Fruit fly (Drosophila melanogaster) whole organism, wandering third instar larva: ENCODE results near the gene CG33631.

Experiments
- Abd-B ChIP-seq: fragments of >200 bp; optimal IDR thresholded peaks from 2 replicates; lab custom pipeline; 2017; ENCODE audit warnings: missing biosample characterization, missing genetic modification characterization
- CG32264 ChIP-seq: fragments of 200-800 bp; sonication (Bioruptor generic); optimal IDR thresholded peaks from 2 replicates; lab custom pipeline; 2016; ENCODE audit warnings: missing biosample characterization, missing genetic modification characterization
- CG9705 ChIP-seq: fragments of 200-800 bp; sonication (Bioruptor generic); optimal IDR thresholded peaks from 2 replicates; lab custom pipeline; 2018; ENCODE audit warnings: missing biosample characterization, mild to moderate bottlenecking, missing genetic modification characterization
- Dfd ChIP-seq: fragments of >200 bp; optimal IDR thresholded peaks from 2 replicates; lab custom pipeline; 2017; ENCODE audit warnings: missing biosample characterization, missing genetic modification characterization
- Dif ChIP-seq: fragments of 200-275, 200-300 bp; sonication (Bioruptor generic); optimal IDR thresholded peaks from 2 replicates; lab custom pipeline; 2018; ENCODE audit warnings: missing biosample characterization, missing genetic modification characterization; ENCODE audit not compliant: partially characterized antibody
- GATAd ChIP-seq: sonication (Bioruptor generic); optimal IDR thresholded peaks from 2 replicates; lab custom pipeline; 2016; ENCODE audit warnings: missing biosample characterization, missing genetic modification characterization
- HLH106 ChIP-seq: fragments of 200-800 bp; optimal IDR thresholded peaks from 3 replicates; lab custom pipeline; 2019; ENCODE audit warnings: missing biosample characterization, mild to moderate bottlenecking, missing genetic modification characterization, moderate library complexity
- Hr78 ChIP-seq: fragments of >200 bp; optimal IDR thresholded peaks from 2 replicates; lab custom pipeline; 2017; ENCODE audit warnings: missing biosample characterization, missing genetic modification characterization
- Hr83 ChIP-seq: fragments of 200-300 bp; sonication (Bioruptor generic); optimal IDR thresholded peaks from 2 replicates; lab custom pipeline; 2016; ENCODE audit warnings: missing biosample characterization, mild to moderate bottlenecking, missing genetic modification characterization, moderate library complexity; ENCODE audit not compliant: poor library complexity, severe bottlenecking
- Jra ChIP-seq: sonication (Bioruptor generic); optimal IDR thresholded peaks from 2 replicates; lab custom pipeline; 2016; ENCODE audit warnings: missing biosample characterization, missing genetic modification characterization
- Myc ChIP-seq: fragments of >200 bp; optimal IDR thresholded peaks from 2 replicates; lab custom pipeline; 2017
- N ChIP-seq: fragments of >200 bp; optimal IDR thresholded peaks from 2 replicates; lab custom pipeline; 2018; ENCODE audit warnings: missing biosample characterization, missing external identifiers, missing genetic modification characterization
- OdsH ChIP-seq: fragments of 200-800 bp; sonication (Bioruptor generic); optimal IDR thresholded peaks from 2 replicates; lab custom pipeline; 2016; ENCODE audit warnings: missing biosample characterization, mild to moderate bottlenecking, missing genetic modification characterization
- Rel ChIP-seq, 2 experiments: fragments of 200-800 bp; sonication (Bioruptor generic) in 1 of 2; optimal IDR thresholded peaks; 2 replicates in 1 of 2; 3 replicates in 1 of 2; lab custom pipeline; 2016 to 2019; ENCODE audit warnings: mild to moderate bottlenecking in 2 of 2, missing biosample characterization in 2 of 2, missing genetic modification characterization in 2 of 2, moderate library complexity in 1 of 2
- Sp1 ChIP-seq: fragments of 200-800 bp; sonication (Bioruptor generic); optimal IDR thresholded peaks from 3 replicates; lab custom pipeline; 2019; ENCODE audit warnings: missing biosample characterization, mild to moderate bottlenecking, missing genetic modification characterization, moderate library complexity
- Vsx2 ChIP-seq: fragments of 200-300, 225-300 bp; sonication (Bioruptor generic); optimal IDR thresholded peaks from 2 replicates; lab custom pipeline; 2018; ENCODE audit warnings: missing biosample characterization, missing genetic modification characterization; ENCODE audit not compliant: partially characterized antibody
- br ChIP-seq: fragments of 200-800 bp; sonication (Bioruptor generic); optimal IDR thresholded peaks from 2 replicates; lab custom pipeline; 2016; ENCODE audit warnings: missing biosample characterization, missing genetic modification characterization
- dl ChIP-seq, 2 experiments: fragments of 175-275, 200-275 bp in 1 of 2; fragments of 200-275 bp in 1 of 2; sonication (Bioruptor generic); optimal IDR thresholded peaks; lab custom pipeline; 2018; ENCODE audit warnings: mild to moderate bottlenecking in 2 of 2, missing biosample characterization in 2 of 2, missing genetic modification characterization in 2 of 2, moderate library complexity in 2 of 2; ENCODE audit not compliant: partially characterized antibody in 2 of 2, insufficient read depth in 1 of 2
- dmrt93B ChIP-seq: fragments of 200-800 bp; sonication (Bioruptor generic); optimal IDR thresholded peaks from 2 replicates; lab custom pipeline; 2018; ENCODE audit warnings: missing biosample characterization, mild to moderate bottlenecking, missing genetic modification characterization
- dsf ChIP-seq: sonication (Bioruptor generic); optimal IDR thresholded peaks from 2 replicates; lab custom pipeline; 2016; ENCODE audit warnings: missing biosample characterization, missing genetic modification characterization, borderline replicate concordance
- ey ChIP-seq: fragments of 200-800 bp; sonication (Bioruptor generic); optimal IDR thresholded peaks from 2 replicates; lab custom pipeline; 2016; ENCODE audit warnings: missing biosample characterization, missing genetic modification characterization
- foxo ChIP-seq, 2 experiments: fragments of 200-800 bp; sonication (Bioruptor generic); optimal IDR thresholded peaks; 2 replicates in 1 of 2; 3 replicates in 1 of 2; lab custom pipeline; 2016 to 2017; ENCODE audit warnings: missing biosample characterization in 2 of 2, missing genetic modification characterization in 2 of 2
- fru ChIP-seq: fragments of 200-800 bp; sonication (Bioruptor generic); optimal IDR thresholded peaks from 3 replicates; lab custom pipeline; 2016; ENCODE audit warnings: missing biosample characterization, mild to moderate bottlenecking, missing genetic modification characterization
- h ChIP-seq: fragments of 200-800 bp; sonication (Bioruptor generic); optimal IDR thresholded peaks from 3 replicates; lab custom pipeline; 2016; ENCODE audit warnings: missing biosample characterization, mild to moderate bottlenecking, missing genetic modification characterization
- jim ChIP-seq: fragments of 175-275, 200-325 bp; sonication (Bioruptor generic); optimal IDR thresholded peaks from 2 replicates; lab custom pipeline; 2016; ENCODE audit warnings: missing biosample characterization, mild to moderate bottlenecking, missing genetic modification characterization
- lola ChIP-seq: fragments of >200 bp; optimal IDR thresholded peaks from 2 replicates; lab custom pipeline; 2017; ENCODE audit warnings: missing biosample characterization, missing genetic modification characterization
- pan ChIP-seq: fragments of >200 bp; optimal IDR thresholded peaks from 2 replicates; lab custom pipeline; 2017
- psq ChIP-seq: fragments of 200-800 bp; sonication (Bioruptor generic); optimal IDR thresholded peaks from 3 replicates; lab custom pipeline; 2017; ENCODE audit warnings: missing biosample characterization, mild to moderate bottlenecking, missing genetic modification characterization, moderate library complexity
- rgr ChIP-seq: fragments of 200-800 bp; sonication (Bioruptor generic); optimal IDR thresholded peaks from 3 replicates; lab custom pipeline; 2016; ENCODE audit warnings: missing biosample characterization, mild to moderate bottlenecking, missing genetic modification characterization
- sage ChIP-seq: fragments of 200-800 bp; sonication (Bioruptor generic); optimal IDR thresholded peaks from 2 replicates; lab custom pipeline; 2016; ENCODE audit warnings: missing biosample characterization, mild to moderate bottlenecking, missing genetic modification characterization
- sv ChIP-seq: fragments of 200-800 bp; sonication (Bioruptor generic); optimal IDR thresholded peaks from 3 replicates; lab custom pipeline; 2016; ENCODE audit warnings: missing biosample characterization, missing genetic modification characterization
- woc ChIP-seq: sonication (Bioruptor generic); optimal IDR thresholded peaks from 2 replicates; lab custom pipeline; 2016; ENCODE audit warnings: missing biosample characterization, mild to moderate bottlenecking, missing genetic modification characterization

The CG33631 gene

DNA sequence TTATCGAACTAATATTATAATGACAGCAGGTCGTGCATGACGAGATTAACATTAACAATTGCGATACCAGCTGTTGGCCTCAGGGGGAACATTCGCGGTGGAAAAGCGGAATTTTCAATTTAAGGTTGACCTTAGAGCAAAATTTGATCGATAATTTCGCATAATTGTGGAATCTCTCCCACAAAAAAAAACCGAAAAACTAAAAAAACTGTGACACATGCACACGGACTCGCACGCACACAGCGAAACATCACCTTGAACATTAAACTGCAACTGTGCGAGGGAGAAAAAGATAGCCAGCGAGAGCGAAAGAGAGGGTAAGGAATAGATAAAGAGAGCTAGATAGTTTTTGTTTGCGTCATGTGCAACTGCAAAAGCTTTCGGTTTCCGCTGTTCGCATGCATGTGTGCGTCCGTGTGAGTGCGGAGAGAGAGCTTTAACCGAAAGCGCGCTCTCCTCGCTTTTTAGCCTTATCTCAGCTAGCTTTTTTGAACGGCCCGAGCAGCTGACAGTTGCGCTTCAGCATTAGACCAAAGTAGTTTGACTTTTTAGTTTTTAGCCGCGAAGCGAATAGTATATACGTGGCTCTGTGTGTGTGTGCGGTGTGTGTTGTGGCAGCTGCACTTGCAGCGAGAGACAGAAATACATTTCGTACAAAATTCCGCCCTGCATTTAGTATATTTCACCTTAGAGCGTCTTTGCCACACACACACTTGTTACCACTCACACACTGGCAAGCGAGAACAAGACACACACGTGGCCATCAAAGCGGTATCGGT is 29.6 kb downstream of the CG33631 start:
- TF ChIP-seq GATAd (GFP tag; lab: Kevin White, UChicago) (no peak), Dif (GFP tag; lab: Kevin White, UChicago) (peak; percentile 66)

DNA sequence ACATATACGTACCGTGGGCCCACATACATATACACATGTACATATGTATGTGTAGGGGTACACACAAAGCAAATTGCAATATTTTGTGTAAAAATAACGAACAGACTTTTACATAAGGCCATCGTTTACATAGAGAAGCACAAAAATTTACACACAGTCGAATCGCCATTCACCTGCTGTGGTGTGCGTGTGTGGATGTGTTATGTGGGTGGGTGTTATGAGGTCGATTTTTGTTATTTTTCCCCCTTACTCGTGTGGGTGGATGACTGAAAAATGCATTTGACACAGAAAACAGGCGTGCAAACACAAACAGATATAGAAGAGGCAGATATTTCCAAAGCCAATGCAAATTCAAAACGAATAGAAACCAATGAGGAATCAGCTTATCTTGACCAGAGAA is 31.2 kb downstream of the CG33631 start:
- TF ChIP-seq Vsx2 (GFP tag; lab: Kevin White, UChicago) (no peak), jim (GFP tag; lab: Kevin White, UChicago) (no peak), fru (GFP tag; lab: Kevin White, UChicago) (no peak)

DNA sequence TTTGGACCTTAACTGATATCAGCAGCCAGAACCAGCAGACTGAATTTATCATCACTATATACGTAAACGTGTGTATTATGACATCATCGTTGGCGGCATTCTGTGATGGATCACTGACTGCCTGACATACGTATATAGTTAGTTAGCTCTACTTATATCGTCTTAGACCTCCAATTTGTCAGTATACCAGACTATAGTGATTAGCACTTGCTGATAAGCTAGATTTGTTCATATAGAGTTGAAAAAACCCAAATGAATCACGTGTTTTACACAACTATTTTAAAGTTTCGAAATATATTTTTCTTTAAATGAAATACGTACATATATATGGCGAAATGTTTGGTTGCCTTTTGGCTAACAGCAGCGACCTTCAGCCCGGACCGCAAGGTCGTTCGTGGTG is 32.0 kb downstream of the CG33631 start:
- TF ChIP-seq foxo (GFP tag; optimal IDR thresholded peaks at IDR 0.05; lab: Kevin White, UChicago) (no peak), rgr (GFP tag; lab: Kevin White, UChicago) (no peak), lola (no peak), woc (GFP tag; lab: Kevin White, UChicago) (no peak), HLH106 (tag; lab: Kevin White, UChicago) (no peak), Hr78 (no peak), dsf (GFP tag; lab: Kevin White, UChicago) (no peak), fru (GFP tag; lab: Kevin White, UChicago) (no peak), N (no peak), Abd-B (no peak), Dfd (GFP tag; lab: Kevin White, UChicago) (no peak), br (GFP tag; lab: Kevin White, UChicago) (no peak), jim (GFP tag; lab: Kevin White, UChicago) (no peak), pan (lab: Kevin White, UChicago) (no peak), CG9705 (GFP tag; lab: Kevin White, UChicago) (no peak), dl (GFP tag; optimal IDR thresholded peaks at IDR 0.05; lab: Kevin White, UChicago; ENCODE audit: insufficient read depth in 1 of 2, partially characterized antibody in 2 of 2) (no peak), Dif (GFP tag; lab: Kevin White, UChicago) (no peak)

DNA sequence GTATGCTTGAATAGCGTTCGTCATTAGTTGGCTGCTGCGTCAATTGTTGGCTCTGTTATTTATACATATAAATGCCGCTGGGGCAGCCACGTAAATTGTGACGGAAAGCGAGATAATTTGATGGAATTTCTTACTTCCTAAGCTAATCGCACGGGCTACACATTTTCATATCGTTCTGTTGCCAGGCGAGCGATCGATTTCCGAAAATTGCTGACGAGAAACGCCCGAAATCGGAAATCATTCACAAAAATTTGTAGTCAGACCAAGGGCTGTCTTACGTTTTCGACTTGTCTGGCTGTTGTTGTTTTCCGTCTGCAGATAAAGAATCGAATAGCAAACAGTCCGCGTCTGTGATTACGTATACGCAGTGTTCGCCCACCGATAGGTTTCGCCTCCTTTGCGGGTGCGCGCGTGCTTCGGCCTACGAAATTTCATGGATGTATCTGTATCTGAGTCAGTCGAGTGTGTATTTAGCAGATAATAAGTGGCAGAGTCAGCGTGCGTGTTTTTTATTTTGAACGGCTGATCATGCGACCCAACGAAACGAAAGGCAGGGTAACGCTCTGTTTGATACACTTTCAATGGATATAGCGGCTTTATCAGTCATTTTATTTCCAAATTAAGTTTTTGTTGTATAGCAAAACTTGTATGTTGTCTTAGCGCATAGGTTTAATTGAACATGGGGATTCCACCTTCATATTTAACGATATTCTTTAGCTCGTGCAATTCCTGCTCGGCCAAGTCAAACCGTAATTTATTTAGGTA is 33.9 kb downstream of the CG33631 start:
- TF ChIP-seq fru (GFP tag; lab: Kevin White, UChicago) (peak; percentile 32), CG32264 (GFP tag; lab: Kevin White, UChicago) (no peak), rgr (GFP tag; lab: Kevin White, UChicago) (peak; percentile 36), Hr83 (GFP tag; lab: Kevin White, UChicago) (no peak), woc (GFP tag; lab: Kevin White, UChicago) (no peak), sage (GFP tag; lab: Kevin White, UChicago) (no peak), h (GFP tag; lab: Kevin White, UChicago) (peak; percentile 57), ey (peak; percentile 54), Jra (GFP tag; lab: Kevin White, UChicago) (peak; percentile 23), Sp1 (GFP tag; lab: Kevin White, UChicago) (peak; percentile 22), sv (peak; percentile 51), foxo (GFP tag; optimal IDR thresholded peaks at IDR 0.05; lab: Kevin White, UChicago) (peak in 1 of 2 experiments; percentile 57), CG9705 (GFP tag; lab: Kevin White, UChicago) (no peak), psq (GFP tag; lab: Kevin White, UChicago) (no peak), Myc (lab: Kevin White, UChicago) (no peak), dmrt93B (peak; percentile 7), dsf (GFP tag; lab: Kevin White, UChicago) (no peak), HLH106 (tag; lab: Kevin White, UChicago) (peak; percentile 27), OdsH (peak; percentile 38), Rel (GFP tag; optimal IDR thresholded peaks at IDR 0.05; lab: Kevin White, UChicago) (no peak), Rel (tag; optimal IDR thresholded peaks at IDR 0.05; lab: Kevin White, UChicago) (peak; percentile 72)
